Worm (Caenorhabditis elegans): ENCODE measurements around the gene ceh-60.

The ceh-60 gene

ce11 chrX:6473698-6474314 is 56.1 kb downstream of the ceh-60 start, which contains the start of the genes C15B12.4 and C15B12.8 (continued):
- TF ChIP-seq F55B11.4 (tag; optimal IDR thresholded peaks at IDR 0.05; ENCODE audit: borderline replicate concordance, insufficient read depth) (no peak), madf-10 (tag; optimal IDR thresholded peaks at IDR 0.05) (no peak), F23B12.7 (tag; optimal IDR thresholded peaks at IDR 0.05; ENCODE audit: insufficient read depth) (no peak), rpc-1 (optimal IDR thresholded peaks at IDR 0.05) (no peak), rpc-1 (tag; optimal IDR thresholded peaks at IDR 0.05) (no peak), D2030.7 (GFP tag; IDR thresholded peaks at IDR 0.05) (no peak)
